Worm (Caenorhabditis elegans) whole organism, mixed stage, embryonic: ENCODE measurements around the gene R09E10.2.
"Not testable (repeated sequence)": the region's sequence is repeated elsewhere in the genome, so short reads cannot be mapped to it uniquely, and the experiment has no call there.

Experiments used
- M03D4.4 ChIP-seq: sonication (generic microtip); optimal IDR thresholded peaks from 2 replicates; lab custom pipeline; 2017; ENCODE audit warnings: mild to moderate bottlenecking, missing genetic modification characterization, missing compliant biosample characterization
- blmp-1 ChIP-seq: fragments of 150-350 bp; optimal IDR thresholded peaks from 2 replicates; lab custom pipeline; 2014; ENCODE audit warnings: missing biosample characterization, missing genetic modification characterization
- ceh-39 ChIP-seq: fragments of 150-350 bp; optimal IDR thresholded peaks from 2 replicates; lab custom pipeline; 2014; ENCODE audit warnings: missing biosample characterization, missing genetic modification characterization
- ceh-43 ChIP-seq: fragments of 200-800 bp; sonication (Bioruptor generic); optimal IDR thresholded peaks from 2 replicates; lab custom pipeline; 2018; ENCODE audit warnings: mild to moderate bottlenecking, missing genetic modification characterization, moderate library complexity, missing compliant biosample characterization
- ces-1 ChIP-seq: fragments of 150-350 bp; optimal IDR thresholded peaks from 2 replicates; lab custom pipeline; 2014; ENCODE audit warnings: missing biosample characterization, missing genetic modification reagents, missing genetic modification characterization
- cnd-1 ChIP-seq: fragments of 200-800 bp; sonication (Bioruptor generic); optimal IDR thresholded peaks from 2 replicates; lab custom pipeline; 2018; ENCODE audit warnings: mild to moderate bottlenecking, missing genetic modification characterization, missing compliant biosample characterization
- drap-1 ChIP-seq: fragments of 200-800 bp; sonication (Bioruptor generic); optimal IDR thresholded peaks from 3 replicates; lab custom pipeline; 2018; ENCODE audit warnings: mild to moderate bottlenecking, missing genetic modification characterization, missing compliant biosample characterization
- elt-1 ChIP-seq: sonication (generic microtip); optimal IDR thresholded peaks from 2 replicates; lab custom pipeline; 2017; ENCODE audit warnings: missing genetic modification characterization, mild to moderate bottlenecking, missing compliant biosample characterization, antibody characterized with exemption, moderate library complexity, borderline replicate concordance; ENCODE audit not compliant: insufficient read depth
- elt-3 ChIP-seq: fragments of 150-350 bp; optimal IDR thresholded peaks from 2 replicates; lab custom pipeline; 2014; ENCODE audit warnings: missing biosample characterization, missing genetic modification characterization
- flh-1 ChIP-seq: fragments of 200-800 bp; sonication (Bioruptor generic); optimal IDR thresholded peaks from 2 replicates; lab custom pipeline; 2018; ENCODE audit warnings: mild to moderate bottlenecking, missing genetic modification characterization, moderate library complexity, missing compliant biosample characterization
- ham-2 ChIP-seq: fragments of 200-800 bp; sonication (Bioruptor generic); optimal IDR thresholded peaks from 2 replicates; lab custom pipeline; 2018; ENCODE audit warnings: mild to moderate bottlenecking, missing genetic modification characterization, missing compliant biosample characterization
- hlh-1 ChIP-seq: fragments of 150-350 bp; optimal IDR thresholded peaks from 2 replicates; lab custom pipeline; 2014; ENCODE audit warnings: missing biosample characterization, missing genetic modification reagents, missing genetic modification characterization
- lin-32 ChIP-seq: fragments of 200-800 bp; sonication (Bioruptor generic); optimal IDR thresholded peaks from 2 replicates; lab custom pipeline; 2018; ENCODE audit warnings: mild to moderate bottlenecking, missing genetic modification characterization, missing compliant biosample characterization
- lsy-2 ChIP-seq: fragments of 150-350 bp; optimal IDR thresholded peaks from 2 replicates; lab custom pipeline; 2014; ENCODE audit warnings: missing biosample characterization, missing genetic modification characterization
- mab-5 ChIP-seq: fragments of 150-350 bp; optimal IDR thresholded peaks from 2 replicates; lab custom pipeline; 2014; ENCODE audit warnings: missing biosample characterization, missing genetic modification characterization
- nhr-12 ChIP-seq: fragments of 150-350 bp; optimal IDR thresholded peaks from 2 replicates; lab custom pipeline; 2014; ENCODE audit warnings: missing biosample characterization, missing genetic modification characterization
- nhr-2 ChIP-seq: fragments of 150-350 bp; optimal IDR thresholded peaks from 2 replicates; lab custom pipeline; 2014; ENCODE audit warnings: missing biosample characterization, missing genetic modification characterization
- nhr-237 ChIP-seq: fragments of 150-350 bp; optimal IDR thresholded peaks from 2 replicates; lab custom pipeline; 2014; ENCODE audit warnings: missing biosample characterization, missing genetic modification characterization
- nhr-28 ChIP-seq: fragments of 150-350 bp; optimal IDR thresholded peaks from 2 replicates; lab custom pipeline; 2014; ENCODE audit warnings: missing biosample characterization, missing genetic modification characterization
- nhr-76 ChIP-seq: sonication (generic microtip); optimal IDR thresholded peaks from 2 replicates; lab custom pipeline; 2017; ENCODE audit warnings: missing biosample characterization, missing genetic modification characterization
- pha-4 ChIP-seq: fragments of 150-350 bp; optimal IDR thresholded peaks from 2 replicates; lab custom pipeline; 2018; ENCODE audit warnings: missing biosample characterization, missing genetic modification reagents, missing genetic modification characterization
- snpc-4 ChIP-seq: fragments of 150-350 bp; optimal IDR thresholded peaks from 2 replicates; lab custom pipeline; 2014; ENCODE audit warnings: missing biosample characterization, missing genetic modification characterization
- sptf-1 ChIP-seq: sonication (generic microtip); optimal IDR thresholded peaks from 2 replicates; lab custom pipeline; 2017; ENCODE audit warnings: mild to moderate bottlenecking, missing genetic modification characterization, moderate library complexity, missing compliant biosample characterization
- tbx-8 ChIP-seq: fragments of 200-800 bp; sonication (Bioruptor generic); optimal IDR thresholded peaks from 2 replicates; lab custom pipeline; 2018; ENCODE audit warnings: mild to moderate bottlenecking, missing genetic modification characterization, moderate library complexity, missing compliant biosample characterization
- unc-120 ChIP-seq: sonication (generic microtip); optimal IDR thresholded peaks from 2 replicates; lab custom pipeline; 2017; ENCODE audit warnings: missing genetic modification characterization, missing compliant biosample characterization; ENCODE audit not compliant: poor library complexity, severe bottlenecking
- unc-39 ChIP-seq: fragments of 150-350 bp; optimal IDR thresholded peaks from 2 replicates; lab custom pipeline; 2014; ENCODE audit warnings: missing biosample characterization, missing genetic modification characterization
- unc-62 ChIP-seq: fragments of 150-350 bp; optimal IDR thresholded peaks from 2 replicates; lab custom pipeline; 2014; ENCODE audit warnings: missing biosample characterization, missing genetic modification reagents, missing genetic modification characterization
- zip-8 ChIP-seq: fragments of 150-350 bp; optimal IDR thresholded peaks from 2 replicates; lab custom pipeline; 2014; ENCODE audit warnings: missing biosample characterization, missing genetic modification characterization
- ztf-11 ChIP-seq: fragments of 150-350 bp; optimal IDR thresholded peaks from 2 replicates; lab custom pipeline; 2014; ENCODE audit warnings: missing biosample characterization, missing genetic modification characterization

Gene R09E10.2

ce11 chrIV:10337286-10337685 lies 19.2 kb upstream of the R09E10.2 start:
- TF ChIP-seq nhr-237 (no peak), M03D4.4 (tag; lab: Kevin White, UChicago) (no peak), nhr-76 (tag; lab: Kevin White, UChicago) (no peak), pha-4 (tag; lab: Kevin White, UChicago) (no peak), unc-120 (tag; lab: Kevin White, UChicago) (no peak), tbx-8 (GFP tag; lab: Kevin White, UChicago) (no peak), unc-39 (no peak), blmp-1 (tag; lab: Kevin White, UChicago) (no peak), nhr-28 (tag; lab: Kevin White, UChicago) (no peak), nhr-2 (tag; lab: Kevin White, UChicago) (no peak), ceh-39 (tag; lab: Kevin White, UChicago) (no peak), lin-32 (GFP tag; lab: Kevin White, UChicago) (no peak), elt-1 (tag; lab: Kevin White, UChicago) (no peak), drap-1 (GFP tag; lab: Kevin White, UChicago) (no peak), sptf-1 (no peak), ceh-43 (GFP tag; lab: Kevin White, UChicago) (no peak), ham-2 (GFP tag; lab: Kevin White, UChicago) (no peak), zip-8 (tag; lab: Kevin White, UChicago) (no peak), ztf-11 (no peak), hlh-1 (tag; lab: Kevin White, UChicago) (no peak)

- no peak for TF ChIP-seq flh-1 (GFP tag; lab: Kevin White, UChicago)
- TF ChIP-seq ztf-11, result no peak
- no peak for TF ChIP-seq M03D4.4 (tag; lab: Kevin White, UChicago)
- TF ChIP-seq, all 35 proteins: peak for 0
These were observed 13.8 kb upstream of the R09E10.2 start for ce11 chrIV:10331882-10332281.

ce11 chrIV:10330962-10331361 lies 12.9 kb upstream of the R09E10.2 start:
- TF ChIP-seq ham-2 (GFP tag; lab: Kevin White, UChicago) (peak; percentile 57), nhr-28 (tag; lab: Kevin White, UChicago) (no peak), ces-1 (GFP tag; lab: Kevin White, UChicago) (no peak)

- TF ChIP-seq drap-1 (GFP tag; lab: Kevin White, UChicago); cnd-1; mab-5: not testable (repeated sequence)
These were observed 4.6 kb upstream of the R09E10.2 start, which contains the start of gene R09E10.1 for ce11 chrIV:10322650-10323049. Gene R09E10.1 (minus strand): TSS chrIV:10322750.

ce11 chrIV:10313565-10313964 lies 4.5 kb downstream of the R09E10.2 start, which contains the start of gene acs-18:
Gene acs-18 (minus strand): TSS chrIV:10313665.
- TF ChIP-seq unc-120 (tag; lab: Kevin White, UChicago) (no peak), nhr-28 (tag; lab: Kevin White, UChicago) (no peak), elt-1 (tag; lab: Kevin White, UChicago) (no peak), elt-3 (no peak)
- TF ChIP-seq, all 35 proteins: peak for 0

ce11 chrIV:10311115-10311514 lies 7.0 kb downstream of the R09E10.2 start:
- TF ChIP-seq nhr-237 (no peak), lin-32 (GFP tag; lab: Kevin White, UChicago) (no peak), unc-62 (GFP tag; lab: Kevin White, UChicago) (no peak), pha-4 (tag; lab: Kevin White, UChicago) (no peak), blmp-1 (tag; lab: Kevin White, UChicago) (no peak), nhr-2 (tag; lab: Kevin White, UChicago) (no peak), ceh-43 (GFP tag; lab: Kevin White, UChicago) (no peak), sptf-1 (no peak)

- TF ChIP-seq nhr-28 (tag; lab: Kevin White, UChicago), result no peak
- no peak for TF ChIP-seq nhr-12 (tag; lab: Kevin White, UChicago)
- TF ChIP-seq lin-32 (GFP tag; lab: Kevin White, UChicago), result no peak
- TF ChIP-seq lsy-2 (tag; lab: Kevin White, UChicago), result no peak
- TF ChIP-seq flh-1 (GFP tag; lab: Kevin White, UChicago), result no peak
- no peak for TF ChIP-seq snpc-4 (tag; lab: Kevin White, UChicago)
- TF ChIP-seq unc-120 (tag; lab: Kevin White, UChicago), result no peak
- TF ChIP-seq drap-1 (GFP tag; lab: Kevin White, UChicago), result no peak
These were observed 7.8 kb downstream of the R09E10.2 start, which contains the start of gene R09E10.8 for ce11 chrIV:10310329-10310728. Gene R09E10.8 (minus strand): TSS chrIV:10310429.
